Fruit fly (Drosophila melanogaster) whole organism, wandering third instar larva: ENCODE data around the gene Ugt303B3.
A peak's percentile ranks its signal among the peaks of the same experiment; 100 is the strongest.

ENCODE experiments used
- Abd-B ChIP-seq: fragments of >200 bp; optimal IDR thresholded peaks from 2 replicates; lab custom pipeline; 2017; ENCODE audit warnings: missing biosample characterization, missing genetic modification characterization
- CG32264 ChIP-seq: fragments of 200-800 bp; sonication (Bioruptor generic); optimal IDR thresholded peaks from 2 replicates; lab custom pipeline; 2016; ENCODE audit warnings: missing biosample characterization, missing genetic modification characterization
- CG9705 ChIP-seq: fragments of 200-800 bp; sonication (Bioruptor generic); optimal IDR thresholded peaks from 2 replicates; lab custom pipeline; 2018; ENCODE audit warnings: missing biosample characterization, mild to moderate bottlenecking, missing genetic modification characterization
- CrebA ChIP-seq: fragments of 200-800 bp; sonication (Bioruptor generic); optimal IDR thresholded peaks from 2 replicates; lab custom pipeline; 2016; ENCODE audit warnings: missing biosample characterization, mild to moderate bottlenecking, missing genetic modification characterization, borderline replicate concordance
- Dfd ChIP-seq: fragments of >200 bp; optimal IDR thresholded peaks from 2 replicates; lab custom pipeline; 2017; ENCODE audit warnings: missing biosample characterization, missing genetic modification characterization
- Dif ChIP-seq: fragments of 200-275, 200-300 bp; sonication (Bioruptor generic); optimal IDR thresholded peaks from 2 replicates; lab custom pipeline; 2018; ENCODE audit warnings: missing biosample characterization, missing genetic modification characterization; ENCODE audit not compliant: partially characterized antibody
- GATAd ChIP-seq: sonication (Bioruptor generic); optimal IDR thresholded peaks from 2 replicates; lab custom pipeline; 2016; ENCODE audit warnings: missing biosample characterization, missing genetic modification characterization
- HLH106 ChIP-seq: fragments of 200-800 bp; optimal IDR thresholded peaks from 3 replicates; lab custom pipeline; 2019; ENCODE audit warnings: missing biosample characterization, mild to moderate bottlenecking, missing genetic modification characterization, moderate library complexity
- Hnf4 ChIP-seq: fragments of 200-800 bp; sonication (Bioruptor generic); optimal IDR thresholded peaks from 2 replicates; lab custom pipeline; 2016; ENCODE audit warnings: missing biosample characterization, mild to moderate bottlenecking, missing genetic modification characterization
- Hr78 ChIP-seq: fragments of >200 bp; optimal IDR thresholded peaks from 2 replicates; lab custom pipeline; 2017; ENCODE audit warnings: missing biosample characterization, missing genetic modification characterization
- Hr83 ChIP-seq: fragments of 200-300 bp; sonication (Bioruptor generic); optimal IDR thresholded peaks from 2 replicates; lab custom pipeline; 2016; ENCODE audit warnings: missing biosample characterization, mild to moderate bottlenecking, missing genetic modification characterization, moderate library complexity; ENCODE audit not compliant: poor library complexity, severe bottlenecking
- Jra ChIP-seq: sonication (Bioruptor generic); optimal IDR thresholded peaks from 2 replicates; lab custom pipeline; 2016; ENCODE audit warnings: missing biosample characterization, missing genetic modification characterization
- Mio ChIP-seq: sonication (Bioruptor generic); optimal IDR thresholded peaks from 2 replicates; lab custom pipeline; 2016; ENCODE audit warnings: missing biosample characterization, missing genetic modification characterization
- Myc ChIP-seq: fragments of >200 bp; optimal IDR thresholded peaks from 2 replicates; lab custom pipeline; 2017
- N ChIP-seq: fragments of >200 bp; optimal IDR thresholded peaks from 2 replicates; lab custom pipeline; 2018; ENCODE audit warnings: missing biosample characterization, missing external identifiers, missing genetic modification characterization
- OdsH ChIP-seq: fragments of 200-800 bp; sonication (Bioruptor generic); optimal IDR thresholded peaks from 2 replicates; lab custom pipeline; 2016; ENCODE audit warnings: missing biosample characterization, mild to moderate bottlenecking, missing genetic modification characterization
- Rel ChIP-seq, 2 experiments: fragments of 200-800 bp; sonication (Bioruptor generic) in 1 of 2; optimal IDR thresholded peaks; 2 replicates in 1 of 2; 3 replicates in 1 of 2; lab custom pipeline; 2016 to 2019; ENCODE audit warnings: mild to moderate bottlenecking in 2 of 2, missing biosample characterization in 2 of 2, missing genetic modification characterization in 2 of 2, moderate library complexity in 1 of 2
- Sp1 ChIP-seq: fragments of 200-800 bp; sonication (Bioruptor generic); optimal IDR thresholded peaks from 3 replicates; lab custom pipeline; 2019; ENCODE audit warnings: missing biosample characterization, mild to moderate bottlenecking, missing genetic modification characterization, moderate library complexity
- Vsx2 ChIP-seq: fragments of 200-300, 225-300 bp; sonication (Bioruptor generic); optimal IDR thresholded peaks from 2 replicates; lab custom pipeline; 2018; ENCODE audit warnings: missing biosample characterization, missing genetic modification characterization; ENCODE audit not compliant: partially characterized antibody
- br ChIP-seq: fragments of 200-800 bp; sonication (Bioruptor generic); optimal IDR thresholded peaks from 2 replicates; lab custom pipeline; 2016; ENCODE audit warnings: missing biosample characterization, missing genetic modification characterization
- brk ChIP-seq: fragments of 200-800 bp; sonication (Bioruptor generic); optimal IDR thresholded peaks from 2 replicates; lab custom pipeline; 2016; ENCODE audit warnings: missing biosample characterization, mild to moderate bottlenecking, missing genetic modification characterization
- dl ChIP-seq, 2 experiments: fragments of 175-275, 200-275 bp in 1 of 2; fragments of 200-275 bp in 1 of 2; sonication (Bioruptor generic); optimal IDR thresholded peaks; lab custom pipeline; 2018; ENCODE audit warnings: mild to moderate bottlenecking in 2 of 2, missing biosample characterization in 2 of 2, missing genetic modification characterization in 2 of 2, moderate library complexity in 2 of 2; ENCODE audit not compliant: partially characterized antibody in 2 of 2, insufficient read depth in 1 of 2
- dmrt93B ChIP-seq: fragments of 200-800 bp; sonication (Bioruptor generic); optimal IDR thresholded peaks from 2 replicates; lab custom pipeline; 2018; ENCODE audit warnings: missing biosample characterization, mild to moderate bottlenecking, missing genetic modification characterization
- dsf ChIP-seq: sonication (Bioruptor generic); optimal IDR thresholded peaks from 2 replicates; lab custom pipeline; 2016; ENCODE audit warnings: missing biosample characterization, missing genetic modification characterization, borderline replicate concordance
- ey ChIP-seq: fragments of 200-800 bp; sonication (Bioruptor generic); optimal IDR thresholded peaks from 2 replicates; lab custom pipeline; 2016; ENCODE audit warnings: missing biosample characterization, missing genetic modification characterization
- foxo ChIP-seq, 2 experiments: fragments of 200-800 bp; sonication (Bioruptor generic); optimal IDR thresholded peaks; 2 replicates in 1 of 2; 3 replicates in 1 of 2; lab custom pipeline; 2016 to 2017; ENCODE audit warnings: missing biosample characterization in 2 of 2, missing genetic modification characterization in 2 of 2
- fru ChIP-seq: fragments of 200-800 bp; sonication (Bioruptor generic); optimal IDR thresholded peaks from 3 replicates; lab custom pipeline; 2016; ENCODE audit warnings: missing biosample characterization, mild to moderate bottlenecking, missing genetic modification characterization
- h ChIP-seq: fragments of 200-800 bp; sonication (Bioruptor generic); optimal IDR thresholded peaks from 3 replicates; lab custom pipeline; 2016; ENCODE audit warnings: missing biosample characterization, mild to moderate bottlenecking, missing genetic modification characterization
- jim ChIP-seq: fragments of 175-275, 200-325 bp; sonication (Bioruptor generic); optimal IDR thresholded peaks from 2 replicates; lab custom pipeline; 2016; ENCODE audit warnings: missing biosample characterization, mild to moderate bottlenecking, missing genetic modification characterization
- pan ChIP-seq: fragments of >200 bp; optimal IDR thresholded peaks from 2 replicates; lab custom pipeline; 2017
- psq ChIP-seq: fragments of 200-800 bp; sonication (Bioruptor generic); optimal IDR thresholded peaks from 3 replicates; lab custom pipeline; 2017; ENCODE audit warnings: missing biosample characterization, mild to moderate bottlenecking, missing genetic modification characterization, moderate library complexity
- rgr ChIP-seq: fragments of 200-800 bp; sonication (Bioruptor generic); optimal IDR thresholded peaks from 3 replicates; lab custom pipeline; 2016; ENCODE audit warnings: missing biosample characterization, mild to moderate bottlenecking, missing genetic modification characterization
- sv ChIP-seq: fragments of 200-800 bp; sonication (Bioruptor generic); optimal IDR thresholded peaks from 3 replicates; lab custom pipeline; 2016; ENCODE audit warnings: missing biosample characterization, missing genetic modification characterization
- tai ChIP-seq: sonication (Bioruptor generic); optimal IDR thresholded peaks from 2 replicates; lab custom pipeline; 2016; ENCODE audit warnings: missing biosample characterization, missing genetic modification characterization
- usp ChIP-seq: fragments of >200 bp; optimal IDR thresholded peaks from 2 replicates; lab custom pipeline; 2017; ENCODE audit warnings: missing biosample characterization, missing genetic modification characterization
- woc ChIP-seq: sonication (Bioruptor generic); optimal IDR thresholded peaks from 2 replicates; lab custom pipeline; 2016; ENCODE audit warnings: missing biosample characterization, mild to moderate bottlenecking, missing genetic modification characterization

Ugt303B3 gene

DNA sequence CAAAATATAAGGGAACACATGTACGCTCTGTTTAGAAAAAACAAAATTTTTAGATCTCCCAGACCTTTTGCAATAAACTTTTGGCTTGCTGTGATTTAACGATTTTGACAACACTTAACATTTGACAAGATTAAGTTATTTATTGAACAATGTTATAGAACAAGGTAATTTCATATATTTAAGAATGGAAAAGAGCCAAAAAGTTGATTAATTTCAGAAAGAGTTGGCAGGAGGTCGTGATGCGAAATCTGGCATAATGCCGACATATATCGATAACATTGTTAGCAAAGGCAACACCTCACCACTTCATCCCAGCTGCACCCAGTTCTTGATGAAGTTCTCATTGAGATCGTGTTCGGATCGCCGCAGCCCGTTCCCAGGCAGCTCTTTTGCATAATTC lies 27.2 kb downstream of the Ugt303B3 start, which contains the start of gene CG34289:
Gene CG34289 (minus strand): TSS at position 101 of the 400 bp plus-strand sequence.
- TF ChIP-seq Abd-B (GFP tag; lab: Kevin White, UChicago) (no peak), dl (GFP tag; optimal IDR thresholded peaks at IDR 0.05; lab: Kevin White, UChicago; ENCODE audit: insufficient read depth in 1 of 2, partially characterized antibody in 2 of 2) (no peak), Hr78 (GFP tag; lab: Kevin White, UChicago) (no peak), dsf (GFP tag; lab: Kevin White, UChicago) (no peak), woc (GFP tag; lab: Kevin White, UChicago) (no peak), Vsx2 (GFP tag; lab: Kevin White, UChicago) (no peak), Hnf4 (no peak), ey (GFP tag; lab: Kevin White, UChicago) (no peak), HLH106 (no peak), CrebA (GFP tag; lab: Kevin White, UChicago) (no peak), brk (GFP tag; lab: Kevin White, UChicago) (no peak), foxo (GFP tag; optimal IDR thresholded peaks at IDR 0.05; lab: Kevin White, UChicago) (no peak), OdsH (GFP tag; lab: Kevin White, UChicago) (no peak), tai (no peak), br (no peak), fru (GFP tag; lab: Kevin White, UChicago) (no peak), pan (lab: Kevin White, UChicago) (no peak), sv (GFP tag; lab: Kevin White, UChicago) (no peak), CG32264 (GFP tag; lab: Kevin White, UChicago) (no peak)

DNA sequence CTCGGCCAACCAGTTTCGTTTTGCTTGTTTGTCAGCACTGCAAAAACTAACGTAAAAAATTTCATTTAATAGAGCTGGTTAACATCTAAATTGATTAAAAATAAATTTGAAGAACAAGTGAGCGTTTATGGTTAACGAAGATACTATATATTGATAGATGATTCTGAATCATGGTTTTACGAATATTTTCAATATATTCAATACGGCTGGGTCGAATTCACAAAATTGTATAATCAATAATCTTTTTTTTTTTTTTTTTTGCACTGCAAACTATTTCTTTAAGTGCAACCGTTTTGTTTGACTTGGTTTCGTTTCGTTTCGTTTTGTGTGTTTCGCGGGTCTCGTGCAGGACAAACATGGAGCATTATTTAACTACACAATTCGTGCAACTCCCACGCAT lies 29.8 kb downstream of the Ugt303B3 start:
- TF ChIP-seq rgr (GFP tag; lab: Kevin White, UChicago) (peak; percentile 45), Hr83 (no peak), psq (peak; percentile 29), Sp1 (peak; percentile 56), tai (peak; percentile 26), Hnf4 (no peak), OdsH (GFP tag; lab: Kevin White, UChicago) (peak; percentile 57), HLH106 (peak; percentile 54), ey (GFP tag; lab: Kevin White, UChicago) (peak; percentile 41), woc (GFP tag; lab: Kevin White, UChicago) (peak; percentile 6), foxo (GFP tag; optimal IDR thresholded peaks at IDR 0.05; lab: Kevin White, UChicago) (peak in 1 of 2 experiments; percentile 63), h (GFP tag; lab: Kevin White, UChicago) (peak; percentile 59), br (peak; percentile 8), CrebA (GFP tag; lab: Kevin White, UChicago) (no peak), fru (GFP tag; lab: Kevin White, UChicago) (peak; percentile 67)

DNA sequence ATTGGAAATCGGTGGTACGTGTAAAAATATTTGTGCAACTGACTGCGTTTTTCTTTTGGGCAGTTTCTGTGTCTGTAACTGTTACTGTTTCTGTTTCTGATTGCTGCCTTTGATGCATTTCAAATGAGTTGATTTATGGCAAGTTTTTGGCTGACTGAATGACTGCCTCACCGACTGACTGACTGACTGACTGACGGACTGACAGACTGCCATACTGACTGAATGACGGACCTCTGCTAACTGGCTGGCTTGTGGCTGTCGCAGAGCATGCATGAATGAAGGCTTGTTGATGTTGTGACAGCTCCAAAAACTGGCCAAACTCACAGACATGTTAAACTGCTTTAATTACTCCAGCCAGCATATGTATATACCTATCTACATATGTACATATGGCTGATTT lies 31.1 kb downstream of the Ugt303B3 start:
- TF ChIP-seq usp (GFP tag; lab: Kevin White, UChicago) = no peak
- no peak for TF ChIP-seq N (GFP tag; lab: Kevin White, UChicago)

DNA sequence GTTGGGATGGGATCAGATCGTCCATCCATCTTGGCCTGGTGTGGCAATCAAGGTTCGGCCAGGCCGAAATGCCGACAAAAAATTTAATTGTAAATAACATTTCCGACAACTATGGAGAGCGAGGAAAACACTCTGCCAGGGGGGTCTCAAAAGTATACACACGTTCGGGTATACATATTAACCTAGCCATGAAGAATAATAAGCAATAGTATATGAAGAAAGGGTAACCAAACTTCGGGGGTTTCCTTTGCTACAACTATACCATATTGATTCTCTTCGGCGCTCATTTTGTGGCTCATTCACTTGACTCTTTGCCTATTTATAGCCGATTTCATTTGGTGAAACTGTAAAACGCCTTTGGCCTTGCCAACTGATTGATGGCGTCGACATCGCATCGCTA lies 37.3 kb downstream of the Ugt303B3 start:
- TF ChIP-seq brk (GFP tag; lab: Kevin White, UChicago) (no peak), N (GFP tag; lab: Kevin White, UChicago) (no peak), Mio (no peak), sv (GFP tag; lab: Kevin White, UChicago) (no peak), Hr83 (no peak), fru (GFP tag; lab: Kevin White, UChicago) (no peak), Myc (lab: Kevin White, UChicago) (no peak), Hr78 (GFP tag; lab: Kevin White, UChicago) (no peak), dl (GFP tag; optimal IDR thresholded peaks at IDR 0.05; lab: Kevin White, UChicago; ENCODE audit: insufficient read depth in 1 of 2, partially characterized antibody in 2 of 2) (no peak), psq (no peak), foxo (GFP tag; optimal IDR thresholded peaks at IDR 0.05; lab: Kevin White, UChicago) (no peak), woc (GFP tag; lab: Kevin White, UChicago) (no peak)

DNA sequence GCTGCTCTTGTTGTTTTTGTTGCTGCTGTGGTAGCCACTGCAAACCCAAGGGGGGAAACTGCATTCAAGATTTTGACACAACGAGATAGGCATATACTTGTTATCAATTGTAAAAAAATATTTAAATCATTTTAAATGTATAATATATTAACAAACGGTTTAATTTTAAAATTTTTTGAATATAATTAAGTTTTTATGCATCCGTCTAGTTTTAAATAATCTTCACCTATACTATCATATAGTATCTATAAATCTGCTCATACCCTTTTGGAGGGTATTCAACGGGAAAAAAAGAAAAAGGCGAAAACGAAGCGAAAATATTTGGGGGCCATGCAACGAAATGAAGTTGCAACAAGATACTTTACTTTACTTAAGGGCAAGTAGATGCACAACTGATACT lies 38.1 kb downstream of the Ugt303B3 start:
- no peak for TF ChIP-seq dsf (GFP tag; lab: Kevin White, UChicago)
- TF ChIP-seq CrebA (GFP tag; lab: Kevin White, UChicago) = no peak
- TF ChIP-seq Dif (GFP tag; lab: Kevin White, UChicago) = no peak
- peak; percentile 20 for TF ChIP-seq CG9705 (GFP tag; lab: Kevin White, UChicago)
- no peak for TF ChIP-seq brk (GFP tag; lab: Kevin White, UChicago)
- no peak for TF ChIP-seq Dfd (GFP tag; lab: Kevin White, UChicago)
- TF ChIP-seq h (GFP tag; lab: Kevin White, UChicago) = peak; percentile 61
- TF ChIP-seq tai = no peak
- TF ChIP-seq CG32264 (GFP tag; lab: Kevin White, UChicago) = no peak
- peak; percentile 19 for TF ChIP-seq ey (GFP tag; lab: Kevin White, UChicago)
- no peak for TF ChIP-seq Hnf4
- TF ChIP-seq Rel (GFP tag; optimal IDR thresholded peaks at IDR 0.05; lab: Kevin White, UChicago) = no peak
- no peak for TF ChIP-seq Rel (tag; optimal IDR thresholded peaks at IDR 0.05; lab: Kevin White, UChicago)
- no peak for TF ChIP-seq Hr78 (GFP tag; lab: Kevin White, UChicago)
- no peak for TF ChIP-seq Jra (GFP tag; lab: Kevin White, UChicago)
- peak; percentile 61 for TF ChIP-seq rgr (GFP tag; lab: Kevin White, UChicago)
- TF ChIP-seq dl (GFP tag; optimal IDR thresholded peaks at IDR 0.05; lab: Kevin White, UChicago; ENCODE audit: insufficient read depth in 1 of 2, partially characterized antibody in 2 of 2) = no peak
- peak; percentile 29 for TF ChIP-seq dmrt93B (GFP tag; lab: Kevin White, UChicago)
- peak; percentile 82 for TF ChIP-seq psq
- TF ChIP-seq GATAd (GFP tag; lab: Kevin White, UChicago) = no peak
- peak in 1 of 2 experiments; percentile 72 for TF ChIP-seq foxo (GFP tag; optimal IDR thresholded peaks at IDR 0.05; lab: Kevin White, UChicago)
- TF ChIP-seq usp (GFP tag; lab: Kevin White, UChicago) = no peak
- TF ChIP-seq Myc (lab: Kevin White, UChicago) = no peak
- no peak for TF ChIP-seq sv (GFP tag; lab: Kevin White, UChicago)
- TF ChIP-seq fru (GFP tag; lab: Kevin White, UChicago) = peak; percentile 43
- TF ChIP-seq jim (GFP tag; lab: Kevin White, UChicago) = no peak
- TF ChIP-seq br = no peak
- TF ChIP-seq Abd-B (GFP tag; lab: Kevin White, UChicago) = no peak
